Fruit fly (Drosophila melanogaster): ENCODE data around the gene NSD.

NSD gene

DNA sequence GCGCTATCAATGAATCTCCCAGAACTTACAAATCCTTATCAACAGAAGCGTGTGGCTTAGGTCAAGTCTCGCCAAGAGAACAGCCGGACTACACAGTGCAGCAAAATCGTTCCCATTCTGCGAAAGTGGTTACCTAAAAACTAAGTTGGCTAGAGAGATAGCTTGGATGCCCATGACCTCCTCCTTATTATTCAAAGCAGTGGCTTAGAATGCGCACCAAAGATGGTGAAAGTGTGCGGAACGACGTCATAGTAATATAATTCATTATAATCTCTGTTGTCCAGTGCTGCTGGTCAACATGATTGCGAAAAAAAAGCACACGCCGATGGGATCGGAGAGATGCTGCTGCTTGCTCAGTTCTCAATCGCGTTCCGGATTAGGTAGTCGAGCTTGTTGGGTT is 16.9 kb upstream of the NSD start, which contains the start of gene Nep7 (continued):
- TF ChIP-seq CG10669 (GFP tag; optimal IDR thresholded peaks at IDR 0.05): no peak
- TF ChIP-seq CG8319 (GFP tag; optimal IDR thresholded peaks at IDR 0.05): no peak
- TF ChIP-seq salr (GFP tag; optimal IDR thresholded peaks at IDR 0.05): no peak
- no peak for TF ChIP-seq CG16779 (tag; optimal IDR thresholded peaks at IDR 0.05)
- TF ChIP-seq net (GFP tag; optimal IDR thresholded peaks at IDR 0.05): no peak
- no peak for TF ChIP-seq CG32006 (GFP tag; optimal IDR thresholded peaks at IDR 0.05)
- no peak for TF ChIP-seq Met (GFP tag; optimal IDR thresholded peaks at IDR 0.05)
- no peak for TF ChIP-seq dsx (GFP tag; optimal IDR thresholded peaks at IDR 0.05; ENCODE audit: poor library complexity, severe bottlenecking)
- TF ChIP-seq cyc (GFP tag; optimal IDR thresholded peaks at IDR 0.05): no peak
- TF ChIP-seq CG6792 (GFP tag; optimal IDR thresholded peaks at IDR 0.05): no peak
- TF ChIP-seq ss (GFP tag; optimal IDR thresholded peaks at IDR 0.05): no peak
- no peak for TF ChIP-seq spab (GFP tag; optimal IDR thresholded peaks at IDR 0.05)

DNA sequence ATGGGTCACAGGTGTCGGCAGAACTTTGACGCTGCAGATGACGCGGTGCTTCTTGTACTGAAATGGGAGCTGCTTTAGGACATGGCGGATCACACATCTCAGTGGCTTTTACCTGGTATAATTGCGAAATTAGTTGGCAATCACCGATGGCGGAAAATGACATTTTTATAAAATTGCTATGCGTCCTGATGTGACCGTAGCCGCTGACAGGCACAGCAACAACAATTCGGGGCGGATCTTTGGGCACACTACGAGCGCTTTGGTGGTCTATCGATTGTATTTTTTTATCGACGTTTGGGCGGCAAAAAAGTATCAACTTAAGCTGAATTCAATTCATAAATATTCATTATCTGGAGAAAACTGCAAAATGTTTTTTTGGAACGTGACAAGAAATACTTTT is 16.2 kb upstream of the NSD start, which contains the start of gene CG4951:
TSS of gene CG4951 (minus strand) at position 223 of the 400 bp plus-strand sequence.
- no peak for TF ChIP-seq CG10669 (GFP tag; optimal IDR thresholded peaks at IDR 0.05)
- no peak for TF ChIP-seq CG3032 (tag; optimal IDR thresholded peaks at IDR 0.05)
- no peak for TF ChIP-seq svp (GFP tag)
- no peak for TF ChIP-seq cyc (GFP tag; optimal IDR thresholded peaks at IDR 0.05)
- no peak for TF ChIP-seq Eip93F (GFP tag; optimal IDR thresholded peaks at IDR 0.05)
- no peak for TF ChIP-seq ss (GFP tag; optimal IDR thresholded peaks at IDR 0.05)
- TF ChIP-seq Met (GFP tag; optimal IDR thresholded peaks at IDR 0.05): no peak
- no peak for TF ChIP-seq net (GFP tag; optimal IDR thresholded peaks at IDR 0.05)

DNA sequence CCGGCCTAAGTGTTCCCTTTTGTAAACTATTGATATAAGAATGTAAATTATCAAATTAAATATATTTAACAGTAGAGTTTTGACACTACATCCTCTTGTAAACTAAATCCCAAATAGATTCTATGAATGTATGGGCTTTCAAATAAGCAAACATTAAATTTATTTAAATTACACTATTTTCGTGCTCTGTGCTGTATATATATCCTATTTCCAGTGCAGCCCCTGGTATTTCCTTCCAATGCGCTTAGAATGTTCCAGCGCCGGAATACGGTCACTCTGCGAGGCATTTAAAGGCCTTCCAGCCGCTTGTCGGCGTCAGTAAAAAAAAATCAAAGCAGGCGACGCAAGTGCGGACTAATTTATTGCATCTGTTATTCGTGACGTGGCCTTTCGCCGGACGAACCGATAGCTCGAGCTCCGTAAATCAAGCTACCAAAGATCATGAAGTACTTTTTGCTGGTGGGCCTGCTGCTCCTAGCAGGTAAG is 10.8 kb upstream of the NSD start, which contains the start of gene Gp93:
TSS of gene Gp93 (plus strand) at position 291 of the 486 bp plus-strand sequence.
- TF ChIP-seq Sox102F (GFP tag; optimal IDR thresholded peaks at IDR 0.05) (no peak), CG9139 (GFP tag; optimal IDR thresholded peaks at IDR 0.05) (no peak), CG10669 (GFP tag; optimal IDR thresholded peaks at IDR 0.05) (no peak), esn (GFP tag; optimal IDR thresholded peaks at IDR 0.05) (peak; percentile 74), OdsH (GFP tag; optimal IDR thresholded peaks at IDR 0.05) (no peak), ss (GFP tag; optimal IDR thresholded peaks at IDR 0.05) (no peak), salr (GFP tag; optimal IDR thresholded peaks at IDR 0.05) (peak in 1 of 2 experiments; percentile 35), Ets21C (GFP tag; optimal IDR thresholded peaks at IDR 0.05) (no peak), CG11902 (GFP tag; optimal IDR thresholded peaks at IDR 0.05) (no peak), Hr39 (GFP tag; optimal IDR thresholded peaks at IDR 0.05) (no peak), fd59A (GFP tag; optimal IDR thresholded peaks at IDR 0.05) (peak; percentile 25), CG3032 (tag; optimal IDR thresholded peaks at IDR 0.05) (peak; percentile 71), Met (GFP tag; optimal IDR thresholded peaks at IDR 0.05) (no peak), CG34406 (GFP tag; optimal IDR thresholded peaks at IDR 0.05) (peak; percentile 61), Sox15 (GFP tag; optimal IDR thresholded peaks at IDR 0.05) (peak; percentile 47), lz (GFP tag; optimal IDR thresholded peaks at IDR 0.05) (peak; percentile 61), CG10631 (GFP tag; optimal IDR thresholded peaks at IDR 0.05) (no peak), CG31627 (GFP tag; optimal IDR thresholded peaks at IDR 0.05) (peak; percentile 73), CG8632 (GFP tag; optimal IDR thresholded peaks at IDR 0.05) (peak; percentile 71), fd85E (GFP tag; optimal IDR thresholded peaks at IDR 0.05) (no peak), CG1621 (tag; optimal IDR thresholded peaks at IDR 0.05) (no peak), CG3919 (GFP tag; optimal IDR thresholded peaks at IDR 0.05) (no peak), Hr4 (GFP tag; optimal IDR thresholded peaks at IDR 0.05) (no peak), CG16779 (tag; optimal IDR thresholded peaks at IDR 0.05) (no peak), Smox (GFP tag; optimal IDR thresholded peaks at IDR 0.05) (no peak), Ets96B (tag; optimal IDR thresholded peaks at IDR 0.05) (peak; percentile 51), CG7368 (GFP tag; optimal IDR thresholded peaks at IDR 0.05) (no peak), topi (GFP tag; optimal IDR thresholded peaks at IDR 0.05) (no peak), net (GFP tag; optimal IDR thresholded peaks at IDR 0.05) (peak; percentile 66), cyc (GFP tag; optimal IDR thresholded peaks at IDR 0.05) (peak; percentile 9), pdm3 (GFP tag; optimal IDR thresholded peaks at IDR 0.05) (no peak), vri (GFP tag; optimal IDR thresholded peaks at IDR 0.05) (no peak), CG11294 (GFP tag; IDR thresholded peaks at IDR 0.05) (peak; percentile 49; the same call in 1 of the 2 replicates), CG15336 (GFP tag; IDR thresholded peaks at IDR 0.05) (peak; percentile 51; the same call in 1 of the 2 replicates), fkh (GFP tag; optimal IDR thresholded peaks at IDR 0.05) (no peak), CG6808 (GFP tag; optimal IDR thresholded peaks at IDR 0.05) (peak; percentile 53), CG8119 (GFP tag; IDR thresholded peaks at IDR 0.05) (peak; percentile 64; the same call in 2 of the 3 replicates), CG6854 (GFP tag; optimal IDR thresholded peaks at IDR 0.05) (peak; percentile 26), svp (GFP tag) (peak; percentile 79), CG6792 (GFP tag; optimal IDR thresholded peaks at IDR 0.05) (peak; percentile 49)

Data from whole organism, prepupa.